Fruit fly (Drosophila melanogaster): ENCODE measurements around the gene unc79.
A peak's percentile ranks its signal among the peaks of the same experiment; 100 is the strongest.

The unc79 gene

DNA sequence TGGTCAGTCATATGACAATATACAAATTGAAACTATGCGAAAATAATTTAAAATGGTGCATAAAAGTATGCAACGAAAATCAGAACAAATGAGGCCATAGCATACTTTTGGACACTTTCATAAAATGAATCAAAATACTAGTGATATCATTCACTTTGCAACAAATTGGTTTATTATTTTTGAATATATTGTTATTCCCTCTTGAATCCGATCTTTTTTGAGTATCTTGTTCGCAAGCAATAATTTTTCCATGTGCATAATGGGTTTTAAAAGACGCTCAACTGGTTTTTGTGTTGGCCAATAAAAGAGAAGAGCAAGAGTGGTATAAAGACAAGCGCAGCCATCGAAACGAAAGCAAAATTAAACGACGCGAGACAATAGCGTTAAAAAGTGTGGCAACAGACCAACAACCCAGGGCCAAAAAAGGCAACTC is 58.2 kb downstream of the unc79 start (continued):
- TF ChIP-seq Blimp-1 (GFP tag; optimal IDR thresholded peaks at IDR 0.05) = peak; percentile 78
- TF ChIP-seq Sox102F (GFP tag; optimal IDR thresholded peaks at IDR 0.05) = peak; percentile 87
- TF ChIP-seq CG6808 (GFP tag; optimal IDR thresholded peaks at IDR 0.05) = peak; percentile 84
- TF ChIP-seq CG7368 (GFP tag; optimal IDR thresholded peaks at IDR 0.05) = peak; percentile 73
- peak; percentile 76 for TF ChIP-seq CG3032 (tag; optimal IDR thresholded peaks at IDR 0.05)
- TF ChIP-seq CG8119 (GFP tag; IDR thresholded peaks at IDR 0.05) = peak; percentile 87
- TF ChIP-seq CG3919 (GFP tag; optimal IDR thresholded peaks at IDR 0.05) = peak; percentile 90
- TF ChIP-seq fd85E (GFP tag; optimal IDR thresholded peaks at IDR 0.05) = peak; percentile 56

- TF ChIP-seq CG11762 (GFP tag; optimal IDR thresholded peaks at IDR 0.05; ENCODE audit: insufficient read depth) (no peak), lz (GFP tag; optimal IDR thresholded peaks at IDR 0.05) (no peak), CG8119 (GFP tag; IDR thresholded peaks at IDR 0.05) (peak; percentile 23; the same call in 1 of the 3 replicates), Lpt (GFP tag; optimal IDR thresholded peaks at IDR 0.05) (peak; percentile 38), salr (GFP tag; optimal IDR thresholded peaks at IDR 0.05) (no peak), Blimp-1 (GFP tag; optimal IDR thresholded peaks at IDR 0.05) (peak; percentile 72), dac (GFP tag; optimal IDR thresholded peaks at IDR 0.05) (no peak), Eip78C (GFP tag) (peak; percentile 55), CG4318 (GFP tag; optimal IDR thresholded peaks at IDR 0.05) (no peak)
Observed at dm6 chr3R:19182848-19183247, 63.1 kb downstream of the unc79 start.

DNA sequence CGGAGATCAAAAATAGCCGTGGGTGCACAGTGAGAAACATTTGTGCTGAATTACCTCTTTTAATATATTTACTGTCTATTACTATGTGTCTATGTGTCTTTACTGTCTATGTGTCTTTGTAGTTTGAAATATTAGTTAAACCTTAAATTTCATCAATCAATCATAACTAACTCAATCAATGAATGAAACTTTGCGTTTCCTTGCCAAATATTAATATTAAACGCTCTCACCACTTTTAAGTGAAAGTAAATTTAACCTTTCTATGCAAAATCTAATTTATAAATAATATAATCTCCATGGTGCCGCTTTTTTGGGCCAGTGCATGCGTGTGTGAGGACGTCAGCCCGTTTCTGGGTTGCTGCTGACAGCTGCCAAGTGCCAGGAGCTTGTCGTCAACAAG is 64.7 kb downstream of the unc79 start:
- TF ChIP-seq Hr4 (GFP tag; optimal IDR thresholded peaks at IDR 0.05) (peak; percentile 89), pdm3 (GFP tag; optimal IDR thresholded peaks at IDR 0.05) (peak; percentile 79), CG6792 (GFP tag; optimal IDR thresholded peaks at IDR 0.05) (peak; percentile 60), ss (GFP tag; optimal IDR thresholded peaks at IDR 0.05) (peak; percentile 40 to 74), CG7368 (GFP tag; optimal IDR thresholded peaks at IDR 0.05) (peak; percentile 61), CG11762 (GFP tag; optimal IDR thresholded peaks at IDR 0.05; ENCODE audit: insufficient read depth) (peak; percentile 72), achi (GFP tag; optimal IDR thresholded peaks at IDR 0.05) (peak; percentile 78), CG34406 (GFP tag; optimal IDR thresholded peaks at IDR 0.05) (peak; percentile 73), dac (GFP tag; optimal IDR thresholded peaks at IDR 0.05) (peak; percentile 43), eg (GFP tag; IDR thresholded peaks at IDR 0.05) (peak; percentile 69), CG10669 (GFP tag; optimal IDR thresholded peaks at IDR 0.05) (peak; percentile 77), dsx (GFP tag; optimal IDR thresholded peaks at IDR 0.05; ENCODE audit: poor library complexity, severe bottlenecking) (peak; percentile 39), fkh (GFP tag; optimal IDR thresholded peaks at IDR 0.05) (no peak), CG3919 (GFP tag; optimal IDR thresholded peaks at IDR 0.05) (peak; percentile 80), CG6808 (GFP tag; optimal IDR thresholded peaks at IDR 0.05) (peak; percentile 78), Ets21C (GFP tag; optimal IDR thresholded peaks at IDR 0.05) (peak; percentile 31), CG32006 (GFP tag; optimal IDR thresholded peaks at IDR 0.05) (peak; percentile 94), Smox (GFP tag; optimal IDR thresholded peaks at IDR 0.05) (peak; percentile 67), Gug (GFP tag; IDR thresholded peaks at IDR 0.05) (peak; percentile 60), CG8119 (GFP tag; IDR thresholded peaks at IDR 0.05) (peak; percentile 83), Met (GFP tag; optimal IDR thresholded peaks at IDR 0.05) (peak; percentile 74), CG16779 (tag; optimal IDR thresholded peaks at IDR 0.05) (peak; percentile 60), Blimp-1 (GFP tag; optimal IDR thresholded peaks at IDR 0.05) (no peak), topi (GFP tag; optimal IDR thresholded peaks at IDR 0.05) (peak; percentile 70), Ets96B (tag; optimal IDR thresholded peaks at IDR 0.05) (peak; percentile 61), Hr38 (GFP tag; optimal IDR thresholded peaks at IDR 0.05) (no peak), net (GFP tag; optimal IDR thresholded peaks at IDR 0.05) (peak; percentile 76), lz (GFP tag; optimal IDR thresholded peaks at IDR 0.05) (peak; percentile 59), Sox14 (GFP tag; optimal IDR thresholded peaks at IDR 0.05) (peak; percentile 69), CG8632 (GFP tag; optimal IDR thresholded peaks at IDR 0.05) (peak; percentile 77), spab (GFP tag; optimal IDR thresholded peaks at IDR 0.05) (peak; percentile 57), CG4318 (GFP tag; optimal IDR thresholded peaks at IDR 0.05) (peak; percentile 85), Hr39 (GFP tag; optimal IDR thresholded peaks at IDR 0.05) (peak; percentile 62), CG10631 (GFP tag; optimal IDR thresholded peaks at IDR 0.05) (peak; percentile 67), CG3032 (tag; optimal IDR thresholded peaks at IDR 0.05) (peak; percentile 74), svp (GFP tag) (peak; percentile 65), cyc (GFP tag; optimal IDR thresholded peaks at IDR 0.05) (peak; percentile 65), Lpt (GFP tag; optimal IDR thresholded peaks at IDR 0.05) (peak; percentile 82), Eip93F (GFP tag; optimal IDR thresholded peaks at IDR 0.05) (no peak), fd59A (GFP tag; optimal IDR thresholded peaks at IDR 0.05) (peak; percentile 66), Sox102F (GFP tag; optimal IDR thresholded peaks at IDR 0.05) (peak; percentile 57), vri (GFP tag; optimal IDR thresholded peaks at IDR 0.05) (peak; percentile 29)

Measured in whole organism, prepupa.